Worm (Caenorhabditis elegans): ENCODE data around the gene R02E4.1.

DNA sequence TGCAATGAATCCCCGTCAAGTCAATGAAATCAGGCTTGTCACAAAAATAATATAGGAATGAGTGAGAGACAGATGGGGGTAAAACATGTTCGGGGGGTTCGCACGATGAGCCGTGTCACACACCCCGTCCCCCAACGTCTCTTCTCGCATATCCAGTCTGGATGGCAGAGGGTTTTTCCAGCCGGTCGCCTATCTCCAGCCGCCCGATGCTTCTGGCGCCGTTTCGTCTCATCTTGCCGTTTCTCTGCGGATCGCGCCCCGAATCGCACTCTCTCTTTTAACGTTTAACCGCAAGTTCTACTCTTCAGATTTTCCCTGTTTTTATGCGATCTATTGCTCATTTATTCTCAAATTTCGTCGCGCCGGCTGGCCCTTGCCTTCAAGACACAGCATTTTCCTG lies 42.4 kb downstream of the R02E4.1 start:
- TF ChIP-seq ama-1 (optimal IDR thresholded peaks at IDR 0.05) = no peak
- no peak for TF ChIP-seq ZK546.5 (tag; optimal IDR thresholded peaks at IDR 0.05)
- no peak for TF ChIP-seq nhr-12 (tag; optimal IDR thresholded peaks at IDR 0.05)
- TF ChIP-seq ceh-82 (tag; optimal IDR thresholded peaks at IDR 0.05) = no peak
